Worm (Caenorhabditis elegans): Measurements from ENCODE around the gene F53E2.2.

Gene F53E2.2

DNA sequence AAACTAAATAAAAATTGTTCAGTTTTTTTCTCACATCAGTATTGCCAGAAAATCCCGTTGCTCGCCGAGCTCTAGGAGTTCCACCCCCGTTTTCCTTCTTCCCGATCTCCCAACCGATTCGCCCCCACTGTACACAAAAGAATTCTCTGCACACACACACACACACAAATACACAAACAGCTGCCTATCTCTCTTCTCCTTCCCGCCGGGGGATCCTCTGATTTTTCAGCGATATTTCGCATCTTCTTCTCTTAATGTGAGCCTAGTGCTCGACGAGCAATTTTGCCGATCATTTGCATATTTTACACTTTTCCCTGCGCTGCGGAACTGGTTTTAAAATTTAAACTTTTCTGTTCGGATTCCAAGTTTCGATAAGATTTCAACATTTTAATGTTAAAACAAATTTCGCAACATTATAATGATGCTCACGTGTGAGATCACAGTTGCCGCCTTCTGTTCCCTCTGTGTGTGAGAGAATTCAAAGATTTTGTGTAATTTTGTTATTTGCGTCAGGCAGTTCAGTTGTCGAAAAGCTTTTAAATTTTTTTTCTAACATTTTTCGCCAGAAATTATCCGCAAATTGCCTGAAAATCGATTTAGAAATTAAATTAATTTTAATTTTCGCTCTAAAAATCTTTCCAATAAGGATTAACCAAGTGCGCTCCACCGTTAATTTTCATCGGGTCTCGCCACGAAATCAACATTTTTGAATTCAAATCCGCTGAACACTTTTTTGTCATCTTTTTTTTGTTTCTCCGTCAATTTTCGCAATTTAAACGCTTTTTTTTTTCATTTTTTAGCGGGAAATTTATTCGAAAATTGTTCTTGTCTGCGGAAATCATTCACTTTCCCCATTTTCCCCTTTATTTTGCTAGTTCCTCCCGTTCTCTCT, 3.6 kb upstream of the F53E2.2 start (continued):
- TF ChIP-seq Y116A8C.19 (tag; optimal IDR thresholded peaks at IDR 0.05; ENCODE audit: borderline replicate concordance) (no peak), rnt-1 (tag; optimal IDR thresholded peaks at IDR 0.05) (peak; percentile 41), ceh-90 (tag; optimal IDR thresholded peaks at IDR 0.05) (no peak), aly-2 (tag; optimal IDR thresholded peaks at IDR 0.05) (peak; percentile 50), nhr-11 (tag; optimal IDR thresholded peaks at IDR 0.05) (no peak), sptf-1 (tag; optimal IDR thresholded peaks at IDR 0.05) (no peak), efl-3 (GFP tag; optimal IDR thresholded peaks at IDR 0.05) (no peak), ztf-4 (tag; optimal IDR thresholded peaks at IDR 0.05) (no peak), fos-1 (tag; optimal IDR thresholded peaks at IDR 0.05) (no peak), nhr-85 (tag) (peak; percentile 83), unc-98 (GFP tag; IDR thresholded peaks at IDR 0.05) (no peak)

DNA sequence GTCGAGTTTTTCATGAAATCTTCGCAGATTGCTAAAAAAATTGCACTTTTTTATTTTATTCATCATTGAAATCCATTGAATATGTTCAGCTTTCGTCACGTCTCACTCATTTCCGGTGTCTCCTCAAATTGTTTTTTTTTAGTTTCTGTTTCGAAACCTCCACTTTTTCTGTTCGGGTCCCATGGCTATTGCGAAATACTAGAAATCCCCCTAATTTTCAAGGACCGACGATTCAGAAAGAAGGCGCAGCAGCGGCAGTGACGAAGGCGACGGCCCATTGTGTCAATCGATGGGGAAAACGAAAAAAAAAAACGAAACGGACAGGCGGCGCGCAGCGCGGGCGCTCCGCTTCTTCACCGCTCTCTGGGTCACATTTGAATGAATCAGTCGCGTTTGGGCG, 2.9 kb upstream of the F53E2.2 start:
- TF ChIP-seq skn-1 (tag; optimal IDR thresholded peaks at IDR 0.05): peak; percentile 10
- TF ChIP-seq tlp-1 (tag; optimal IDR thresholded peaks at IDR 0.05): no peak
- peak; percentile 58 for TF ChIP-seq zip-4 (GFP tag; optimal IDR thresholded peaks at IDR 0.05)

DNA sequence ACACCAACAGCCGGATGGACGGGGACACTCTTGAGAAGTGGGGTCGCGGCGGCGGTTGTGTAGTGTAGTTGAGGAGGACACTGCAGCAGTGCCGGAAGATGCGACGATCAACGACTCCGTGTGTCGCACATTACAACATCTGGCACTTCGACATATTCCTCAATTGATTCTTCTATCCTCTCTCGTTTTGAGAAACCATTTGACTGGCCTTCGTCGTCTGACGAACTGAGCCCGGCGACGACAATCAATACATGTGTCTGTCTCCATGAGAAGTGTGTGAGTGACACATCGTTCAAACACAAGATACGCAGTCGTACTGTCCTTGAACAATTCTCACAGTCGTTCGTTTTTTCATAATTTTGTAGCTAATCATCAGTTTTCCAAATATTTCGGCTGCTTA, 2.3 kb upstream of the F53E2.2 start:
- TF ChIP-seq nhr-19 (GFP tag; conservative IDR thresholded peaks at IDR 0.05) (no peak), hpl-2 (GFP tag; optimal IDR thresholded peaks at IDR 0.05) (no peak), elt-3 (tag; optimal IDR thresholded peaks at IDR 0.05) (no peak), tbx-2 (tag; optimal IDR thresholded peaks at IDR 0.05) (no peak), ztf-4 (tag; optimal IDR thresholded peaks at IDR 0.05) (no peak), fkh-4 (tag; optimal IDR thresholded peaks at IDR 0.05; ENCODE audit: borderline replicate concordance) (no peak), nhr-12 (tag; optimal IDR thresholded peaks at IDR 0.05) (no peak), nhr-20 (tag; optimal IDR thresholded peaks at IDR 0.05) (no peak), nhr-85 (tag) (peak; percentile 73), pqm-1 (tag; optimal IDR thresholded peaks at IDR 0.05) (no peak), Y116A8C.19 (tag; optimal IDR thresholded peaks at IDR 0.05; ENCODE audit: borderline replicate concordance) (no peak), irx-1 (tag; optimal IDR thresholded peaks at IDR 0.05) (no peak), skn-1 (tag; optimal IDR thresholded peaks at IDR 0.05) (no peak), unc-30 (tag; optimal IDR thresholded peaks at IDR 0.05) (no peak), aha-1 (tag; optimal IDR thresholded peaks at IDR 0.05) (no peak), unc-98 (GFP tag; IDR thresholded peaks at IDR 0.05) (no peak), mep-1 (tag; optimal IDR thresholded peaks at IDR 0.05) (peak; percentile 48), nhr-84 (tag; optimal IDR thresholded peaks at IDR 0.05) (no peak), lsy-2 (tag; optimal IDR thresholded peaks at IDR 0.05) (no peak), swsn-7 (tag; optimal IDR thresholded peaks at IDR 0.05) (no peak), ceh-90 (tag; optimal IDR thresholded peaks at IDR 0.05) (no peak), fos-1 (tag; optimal IDR thresholded peaks at IDR 0.05) (no peak), efl-3 (GFP tag; optimal IDR thresholded peaks at IDR 0.05) (no peak), ama-1 (optimal IDR thresholded peaks at IDR 0.05) (no peak), lir-3 (tag; optimal IDR thresholded peaks at IDR 0.05; ENCODE audit: poor library complexity) (no peak), sup-37 (GFP tag; optimal IDR thresholded peaks at IDR 0.05) (no peak), mdl-1 (tag; optimal IDR thresholded peaks at IDR 0.05) (no peak), zip-4 (GFP tag; optimal IDR thresholded peaks at IDR 0.05) (no peak), nhr-90 (tag; optimal IDR thresholded peaks at IDR 0.05; ENCODE audit: poor library complexity) (no peak), nhr-71 (tag; optimal IDR thresholded peaks at IDR 0.05) (peak; percentile 16), lin-14 (GFP tag; optimal IDR thresholded peaks at IDR 0.05) (peak; percentile 71), sox-4 (tag; optimal IDR thresholded peaks at IDR 0.05) (no peak), ceh-8 (GFP tag; optimal IDR thresholded peaks at IDR 0.05) (no peak), nhr-76 (tag; optimal IDR thresholded peaks at IDR 0.05) (no peak), ces-1 (GFP tag; optimal IDR thresholded peaks at IDR 0.05) (no peak), mab-9 (GFP tag; IDR thresholded peaks at IDR 0.05) (no peak), snu-23 (GFP tag; optimal IDR thresholded peaks at IDR 0.05) (no peak), dsc-1 (tag; optimal IDR thresholded peaks at IDR 0.05) (peak; percentile 36), grh-1 (GFP tag; IDR thresholded peaks at IDR 0.05) (no peak)

Measured in whole organism, L1 larva.